Fruit fly (Drosophila melanogaster) whole organism, embryonic: ENCODE data around the gene CG5096.
A peak's percentile ranks its signal among the peaks of the same experiment; 100 is the strongest.

Experiments used
- Awh ChIP-seq: fragments of 200-800 bp; sonication (Bioruptor generic); IDR thresholded peaks from 2 replicates; pipeline ENCODE4, ENCODE4 v1.3.6; 2022; ENCODE audit warnings: missing biosample characterization, missing genetic modification characterization
- CG10565 ChIP-seq: fragments of 200-800 bp; sonication (Bioruptor generic); optimal IDR thresholded peaks from 3 replicates; lab custom pipeline; 2016; ENCODE audit warnings: missing biosample characterization, mild to moderate bottlenecking, missing genetic modification characterization
- CG11085 ChIP-seq: fragments of 200-800 bp; sonication (Bioruptor generic); IDR thresholded peaks from 2 replicates; pipeline ENCODE4 v1.3.6; 2022; ENCODE audit warnings: missing biosample characterization, missing genetic modification characterization
- CG11247 ChIP-seq: fragments of 200-800 bp; sonication (Bioruptor generic); IDR thresholded peaks from 2 replicates; pipeline ENCODE4 v1.3.6; 2022; ENCODE audit warnings: missing biosample characterization, missing genetic modification characterization
- CG12744 ChIP-seq: fragments of 200-800 bp; sonication (Bioruptor generic); optimal IDR thresholded peaks from 2 replicates; lab custom pipeline; 2016; ENCODE audit warnings: missing biosample characterization, missing genetic modification characterization
- CG12769 ChIP-seq: fragments of 200-800 bp; sonication (Bioruptor generic); optimal IDR thresholded peaks from 2 replicates; lab custom pipeline; 2019; ENCODE audit warnings: missing biosample characterization, mild to moderate bottlenecking, missing genetic modification characterization, moderate library complexity
- CG14441 ChIP-seq: fragments of 200-800 bp; sonication (Bioruptor generic); IDR thresholded peaks from 2 replicates; pipeline ENCODE4 v1.3.6; 2022; ENCODE audit warnings: missing biosample characterization, missing genetic modification characterization
- CG15514 ChIP-seq: fragments of 200-800 bp; sonication (Bioruptor generic); optimal IDR thresholded peaks from 3 replicates; lab custom pipeline; 2017; ENCODE audit warnings: missing biosample characterization, missing genetic modification characterization, mild to moderate bottlenecking, moderate library complexity, missing genetic modification reagents
- CG1647 ChIP-seq: fragments of 200-800 bp; sonication (Bioruptor generic); optimal IDR thresholded peaks from 3 replicates; lab custom pipeline; 2016; ENCODE audit warnings: missing biosample characterization, missing genetic modification characterization
- CG17186 ChIP-seq: fragments of 200-800 bp; sonication (Bioruptor generic); optimal IDR thresholded peaks from 3 replicates; lab custom pipeline; 2017; ENCODE audit warnings: missing biosample characterization, missing genetic modification reagents, missing genetic modification characterization
- CG3995 ChIP-seq: fragments of 200-800 bp; sonication (Bioruptor generic); optimal IDR thresholded peaks from 3 replicates; lab custom pipeline; 2016; ENCODE audit warnings: missing biosample characterization, missing genetic modification characterization
- CG4282 ChIP-seq: fragments of 200-800 bp; sonication (Bioruptor generic); optimal IDR thresholded peaks from 2 replicates; lab custom pipeline; 2016; ENCODE audit warnings: missing biosample characterization, missing genetic modification characterization
- CG4617 ChIP-seq: fragments of 200-800 bp; sonication (Bioruptor generic); optimal IDR thresholded peaks from 3 replicates; lab custom pipeline; 2016; ENCODE audit warnings: missing biosample characterization, missing genetic modification characterization, borderline replicate concordance
- CG5245 ChIP-seq: fragments of 200-800 bp; sonication (Bioruptor generic); optimal IDR thresholded peaks from 3 replicates; lab custom pipeline; 2016; ENCODE audit warnings: missing biosample characterization, missing genetic modification characterization
- CG6813 ChIP-seq: fragments of 200-800 bp; sonication (Bioruptor generic); optimal IDR thresholded peaks from 2 replicates; lab custom pipeline; 2017; ENCODE audit warnings: missing biosample characterization, missing genetic modification characterization, mild to moderate bottlenecking, moderate library complexity, missing genetic modification reagents
- CG7839 ChIP-seq: fragments of 200-800 bp; sonication (Bioruptor generic); optimal IDR thresholded peaks from 3 replicates; lab custom pipeline; 2018; ENCODE audit warnings: missing biosample characterization, mild to moderate bottlenecking, missing genetic modification characterization, moderate library complexity
- CG8765 ChIP-seq: fragments of 200-800 bp; sonication (Bioruptor generic); IDR thresholded peaks from 2 replicates; pipeline ENCODE4 v1.3.6; 2022; ENCODE audit warnings: missing biosample characterization, missing genetic modification characterization
- D19A ChIP-seq: fragments of 200-800 bp; optimal IDR thresholded peaks from 3 replicates; lab custom pipeline; 2019; ENCODE audit warnings: missing biosample characterization, mild to moderate bottlenecking, missing genetic modification characterization, moderate library complexity
- Drgx ChIP-seq: fragments of 200-800 bp; sonication (Bioruptor generic); IDR thresholded peaks from 2 replicates; pipeline ENCODE4 v1.3.6; 2022; ENCODE audit warnings: missing biosample characterization, missing genetic modification characterization
- E2f1 ChIP-seq: fragments of 200-800 bp; sonication (Bioruptor generic); IDR thresholded peaks from 2 replicates; pipeline ENCODE4 v1.3.6; 2022; ENCODE audit warnings: missing biosample characterization, missing genetic modification characterization
- H2.0 ChIP-seq: fragments of 200-800 bp; sonication (Bioruptor generic); IDR thresholded peaks from 2 replicates; pipeline ENCODE4 v1.3.6; 2022; ENCODE audit warnings: missing biosample characterization, missing genetic modification characterization
- Lim3 ChIP-seq: fragments of 200-800 bp; sonication (Bioruptor generic); IDR thresholded peaks from 2 replicates; pipeline ENCODE4 v1.3.6; 2022; ENCODE audit warnings: missing biosample characterization, missing genetic modification characterization
- Nf-YA ChIP-seq: fragments of 200-800 bp; sonication (Bioruptor generic); IDR thresholded peaks from 2 replicates; pipeline ENCODE4 v1.3.6; 2022; ENCODE audit warnings: missing biosample characterization, missing genetic modification characterization
- Side ChIP-seq: fragments of 200-800 bp; sonication (Bioruptor generic); optimal IDR thresholded peaks from 2 replicates; lab custom pipeline; 2016; ENCODE audit warnings: missing biosample characterization, missing genetic modification characterization
- Trl ChIP-seq, 3 experiments: fragments of >200 bp in 2 of 3; fragments of 200-800 bp in 1 of 3; sonication (Bioruptor generic) in 1 of 3; optimal IDR thresholded peaks; 2 replicates in 1 of 3; 3 replicates in 2 of 3; lab custom pipeline; 2016 to 2017; ENCODE audit warnings: missing biosample characterization in 1 of 3, missing genetic modification characterization in 1 of 3
- ab ChIP-seq: fragments of 200-800 bp; sonication (Bioruptor generic); optimal IDR thresholded peaks from 2 replicates; lab custom pipeline; 2016; ENCODE audit warnings: missing biosample characterization, missing genetic modification characterization
- aop ChIP-seq: fragments of 200-800 bp; sonication (Bioruptor generic); IDR thresholded peaks from 2 replicates; pipeline ENCODE4 v1.3.6; 2022; ENCODE audit warnings: missing biosample characterization, missing genetic modification characterization
- ara ChIP-seq: fragments of 200-800 bp; sonication (Bioruptor generic); IDR thresholded peaks from 2 replicates; pipeline ENCODE4 v1.3.6; 2022; ENCODE audit warnings: missing biosample characterization, missing genetic modification characterization
- btn ChIP-seq: fragments of 200-800 bp; sonication (Bioruptor generic); optimal IDR thresholded peaks from 2 replicates; lab custom pipeline; 2016; ENCODE audit warnings: missing biosample characterization, missing genetic modification characterization
- crc ChIP-seq: fragments of 200-800 bp; sonication (Bioruptor generic); optimal IDR thresholded peaks from 2 replicates; lab custom pipeline; 2016; ENCODE audit warnings: missing biosample characterization, missing genetic modification characterization
- croc ChIP-seq: fragments of 200-800 bp; sonication (Bioruptor generic); conservative IDR thresholded peaks from 3 replicates; pipeline ENCODE4 v1.3.6; 2022; ENCODE audit warnings: missing biosample characterization, missing genetic modification characterization
- da ChIP-seq: fragments of 200-800 bp; sonication (Bioruptor generic); optimal IDR thresholded peaks from 2 replicates; lab custom pipeline; 2016; ENCODE audit warnings: missing biosample characterization, missing genetic modification characterization
- dan ChIP-seq: fragments of 200-800 bp; sonication (Bioruptor generic); IDR thresholded peaks from 2 replicates; pipeline ENCODE4 v1.3.6; 2022; ENCODE audit warnings: missing biosample characterization, missing genetic modification characterization
- dmrt99B ChIP-seq: fragments of 200-800 bp; sonication (Bioruptor generic); optimal IDR thresholded peaks from 2 replicates; lab custom pipeline; 2018; ENCODE audit warnings: missing biosample characterization, mild to moderate bottlenecking, missing genetic modification characterization, moderate library complexity
- ewg ChIP-seq: fragments of 200-800 bp; sonication (Bioruptor generic); optimal IDR thresholded peaks from 3 replicates; lab custom pipeline; 2017; ENCODE audit warnings: mild to moderate bottlenecking, missing biosample characterization, missing genetic modification reagents, missing genetic modification characterization
- exex ChIP-seq: fragments of 200-800 bp; sonication (Bioruptor generic); optimal IDR thresholded peaks from 4 replicates; lab custom pipeline; 2018; ENCODE audit warnings: missing biosample characterization, mild to moderate bottlenecking, missing genetic modification characterization, moderate library complexity
- gem ChIP-seq: fragments of 200-800 bp; sonication (Bioruptor generic); optimal IDR thresholded peaks from 2 replicates; lab custom pipeline; 2019; ENCODE audit warnings: missing biosample characterization, mild to moderate bottlenecking, missing genetic modification characterization, moderate library complexity
- inv ChIP-seq: fragments of 200-800 bp; sonication (Bioruptor generic); IDR thresholded peaks from 2 replicates; pipeline ENCODE4 v1.3.6; 2022; ENCODE audit warnings: missing biosample characterization, missing genetic modification characterization; ENCODE audit not compliant: partially characterized antibody
- kay ChIP-seq: fragments of 200-800 bp; sonication (Bioruptor generic); optimal IDR thresholded peaks from 2 replicates; lab custom pipeline; 2016; ENCODE audit warnings: missing biosample characterization, missing genetic modification characterization
- kni ChIP-seq: fragments of 200-800 bp; sonication (Bioruptor generic); optimal IDR thresholded peaks from 3 replicates; lab custom pipeline; 2017; ENCODE audit warnings: mild to moderate bottlenecking, missing biosample characterization, missing genetic modification reagents, missing genetic modification characterization
- knrl ChIP-seq: fragments of 200-800 bp; sonication (Bioruptor generic); IDR thresholded peaks from 3 replicates; pipeline ENCODE4 v1.3.6; 2022; ENCODE audit warnings: missing biosample characterization, missing genetic modification characterization; ENCODE audit not compliant: partially characterized antibody
- lola ChIP-seq, 3 experiments: fragments of >200 bp in 2 of 3; fragments of 200-800 bp in 1 of 3; sonication (Bioruptor generic) in 1 of 3; optimal IDR thresholded peaks; 2 replicates each; lab custom pipeline; 2017 to 2019; ENCODE audit warnings: missing biosample characterization in 3 of 3, missing genetic modification characterization in 3 of 3, mild to moderate bottlenecking in 1 of 3, moderate library complexity in 1 of 3
- luna ChIP-seq: fragments of 200-800 bp; sonication (Bioruptor generic); optimal IDR thresholded peaks from 2 replicates; lab custom pipeline; 2016; ENCODE audit warnings: missing biosample characterization, missing genetic modification characterization
- pum ChIP-seq: fragments of 200-800 bp; sonication (Bioruptor generic); optimal IDR thresholded peaks from 2 replicates; lab custom pipeline; 2016; ENCODE audit warnings: missing biosample characterization, missing genetic modification characterization
- sna ChIP-seq: fragments of 200-800 bp; sonication (Bioruptor generic); IDR thresholded peaks from 2 replicates; pipeline ENCODE4 v1.3.6; 2022; ENCODE audit warnings: missing biosample characterization, missing genetic modification characterization; ENCODE audit not compliant: partially characterized antibody
- tap ChIP-seq: fragments of 200-800 bp; optimal IDR thresholded peaks from 3 replicates; lab custom pipeline; 2019; ENCODE audit warnings: missing biosample characterization, mild to moderate bottlenecking, missing genetic modification characterization, moderate library complexity
- tio ChIP-seq: fragments of 200-800 bp; sonication (Bioruptor generic); optimal IDR thresholded peaks from 2 replicates; lab custom pipeline; 2017; ENCODE audit warnings: missing biosample characterization, missing genetic modification characterization, inconsistent platforms
- trh ChIP-seq: fragments of 200-800 bp; sonication (Bioruptor generic); optimal IDR thresholded peaks from 2 replicates; lab custom pipeline; 2016; ENCODE audit warnings: missing biosample characterization, missing genetic modification characterization
- ttk ChIP-seq: fragments of 200-800 bp; sonication (Bioruptor generic); IDR thresholded peaks from 2 replicates; pipeline ENCODE4 v2.1.2; 2022; ENCODE audit warnings: missing biosample characterization, missing genetic modification characterization
- twi ChIP-seq: fragments of 200-800 bp; optimal IDR thresholded peaks from 2 replicates; lab custom pipeline; 2019; ENCODE audit warnings: missing biosample characterization, mild to moderate bottlenecking, missing genetic modification characterization, moderate library complexity

CG5096 gene

DNA sequence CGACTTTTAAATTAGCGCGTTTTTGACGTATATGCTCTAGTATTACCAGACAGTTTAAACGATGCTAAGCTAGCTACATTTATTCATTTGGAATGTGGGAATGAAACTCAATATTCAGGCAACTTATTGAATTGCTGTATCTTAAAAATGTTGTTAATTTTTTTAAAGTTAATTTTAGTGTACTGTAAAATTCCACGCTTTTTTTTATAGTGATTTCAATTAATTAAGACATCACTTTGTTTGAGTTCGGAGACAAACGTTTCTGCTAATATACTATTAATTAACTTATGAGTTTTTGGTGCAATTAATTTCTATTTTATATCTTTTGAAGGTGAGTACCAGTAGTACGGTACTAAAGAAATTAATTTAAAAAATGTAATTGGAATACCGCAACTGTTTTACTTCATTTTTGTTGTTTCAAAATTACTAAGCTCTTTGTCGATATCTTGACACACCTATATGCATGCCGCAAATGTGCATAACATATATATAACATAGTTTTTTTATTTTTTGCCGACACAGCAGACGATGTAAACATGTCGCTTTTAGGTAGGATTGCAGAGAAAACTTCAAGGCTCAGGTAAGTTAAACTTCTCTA is 4.2 kb downstream of the CG5096 start, which contains the start of the genes Cdk1 and mRpS7 (continued):
- TF ChIP-seq luna (no peak), Trl (optimal IDR thresholded peaks at IDR 0.05; lab: Kevin White, UChicago) (no peak), Trl (GFP tag; optimal IDR thresholded peaks at IDR 0.05; lab: Kevin White, UChicago) (peak; percentile 54), tio (GFP tag; lab: Kevin White, UChicago) (peak; percentile 74), ewg (GFP tag; lab: Kevin White, UChicago) (peak; percentile 52), gem (peak; percentile 90), CG11085 (GFP tag; lab: Robert Waterston, UW) (no peak), pum (peak; percentile 56), Awh (GFP tag; lab: Robert Waterston, UW) (peak; percentile 54; the same call in 1 of the 2 replicates), CG17186 (peak; percentile 30), E2f1 (GFP tag; lab: Robert Waterston, UW) (peak; percentile 56), da (GFP tag; lab: Kevin White, UChicago) (peak; percentile 34), CG6813 (no peak), exex (tag; lab: Kevin White, UChicago) (peak; percentile 39), CG4617 (GFP tag; lab: Kevin White, UChicago) (peak; percentile 23), ttk (GFP tag; lab: Robert Waterston, UW) (peak; percentile 63; the same call in 1 of the 2 replicates), kni (GFP tag; lab: Kevin White, UChicago) (no peak), CG1647 (GFP tag; lab: Kevin White, UChicago) (no peak), D19A (peak; percentile 68), CG10565 (GFP tag; lab: Kevin White, UChicago) (peak; percentile 52), CG15514 (peak; percentile 68), dmrt99B (tag; lab: Kevin White, UChicago) (peak; percentile 78), twi (tag; lab: Kevin White, UChicago) (peak; percentile 62), CG4282 (no peak), croc (GFP tag; lab: Robert Waterston, UW) (peak; percentile 57), kay (GFP tag; lab: Kevin White, UChicago) (no peak), tap (tag; lab: Kevin White, UChicago) (peak; percentile 61), Drgx (GFP tag; lab: Robert Waterston, UW) (peak; percentile 53; the same call in 1 of the 2 replicates), H2.0 (GFP tag; lab: Robert Waterston, UW) (peak; percentile 76), dan (no peak), Nf-YA (GFP tag; lab: Robert Waterston, UW) (no peak), CG3995 (GFP tag; lab: Kevin White, UChicago) (peak; percentile 4), ab (GFP tag; lab: Kevin White, UChicago) (no peak), knrl (no peak), crc (peak; percentile 10), CG12744 (GFP tag; lab: Kevin White, UChicago) (peak; percentile 30), ara (GFP tag; lab: Robert Waterston, UW) (no peak), btn (GFP tag; lab: Kevin White, UChicago) (no peak), CG5245 (peak; percentile 30), CG12769 (tag; lab: Kevin White, UChicago) (no peak), CG7839 (peak; percentile 86), CG11247 (peak; percentile 43; the same call in 1 of the 2 replicates), trh (peak; percentile 60), aop (GFP tag; lab: Robert Waterston, UW) (no peak), sna (GFP tag; lab: Robert Waterston, UW) (no peak), lola (GFP tag; optimal IDR thresholded peaks at IDR 0.05; lab: Kevin White, UChicago) (peak in 1 of 3 experiments; percentile 72), CG14441 (GFP tag; lab: Robert Waterston, UW) (peak; percentile 74), CG8765 (GFP tag; lab: Robert Waterston, UW) (peak; percentile 60; the same call in 1 of the 2 replicates), Lim3 (GFP tag; lab: Robert Waterston, UW) (no peak), Side (peak; percentile 18), inv (no peak)
